Worm (Caenorhabditis elegans): ENCODE measurements around the gene grl-12.

grl-12 gene

ce11 chrV:8661241-8661954, 24.6 kb upstream of the grl-12 start (continued):
- no peak for TF ChIP-seq spr-1 (tag; optimal IDR thresholded peaks at IDR 0.05)
- TF ChIP-seq unc-62 (GFP tag; optimal IDR thresholded peaks at IDR 0.05 in 1 of 2) = peak; percentile 32 to 35
- TF ChIP-seq unc-62 (tag; optimal IDR thresholded peaks at IDR 0.05) = no peak
- TF ChIP-seq nhr-42 (GFP tag; IDR thresholded peaks at IDR 0.05) = no peak
- no peak for TF ChIP-seq zfp-3 (GFP tag; conservative IDR thresholded peaks at IDR 0.05)
- no peak for TF ChIP-seq attf-4 (tag; optimal IDR thresholded peaks at IDR 0.05)
- TF ChIP-seq ceh-82 (tag; optimal IDR thresholded peaks at IDR 0.05) = no peak
- TF ChIP-seq F44E2.7 (GFP tag; IDR thresholded peaks at IDR 0.05) = no peak
- no peak for TF ChIP-seq F10B5.3 (tag; optimal IDR thresholded peaks at IDR 0.05)
- TF ChIP-seq set-16 (GFP tag; IDR thresholded peaks at IDR 0.05) = peak; percentile 21; the same call in 1 of the 2 replicates
- no peak for TF ChIP-seq ceh-28 (tag; optimal IDR thresholded peaks at IDR 0.05)
- TF ChIP-seq hlh-30 (tag; optimal IDR thresholded peaks at IDR 0.05; ENCODE audit: insufficient read depth) = peak; percentile 84
- no peak for TF ChIP-seq lin-38 (GFP tag; IDR thresholded peaks at IDR 0.05)
- no peak for TF ChIP-seq F26F4.8 (GFP tag; conservative IDR thresholded peaks at IDR 0.05)
- TF ChIP-seq dmd-8 (GFP tag; IDR thresholded peaks at IDR 0.05) = no peak
- no peak for TF ChIP-seq R02D3.7 (tag; optimal IDR thresholded peaks at IDR 0.05)
- TF ChIP-seq lin-1 (GFP tag; IDR thresholded peaks at IDR 0.05) = peak; percentile 80; the same call in 1 of the 2 replicates
- TF ChIP-seq jun-1 (tag; optimal IDR thresholded peaks at IDR 0.05) = no peak
- no peak for TF ChIP-seq pha-4 (GFP tag; IDR thresholded peaks at IDR 0.05)
- TF ChIP-seq pha-4 (tag; optimal IDR thresholded peaks at IDR 0.05) = no peak
- no peak for TF ChIP-seq Y75B8A.6 (GFP tag; IDR thresholded peaks at IDR 0.05)
- TF ChIP-seq T26A8.4 (GFP tag; IDR thresholded peaks at IDR 0.05) = 0 out of 2 replicates have a peak, but pooled peaks have one; percentile 27
- no peak for TF ChIP-seq gei-8 (GFP tag; optimal IDR thresholded peaks at IDR 0.05)
- no peak for TF ChIP-seq lsy-2 (tag; optimal IDR thresholded peaks at IDR 0.05)
- peak; percentile 32; the same call in 1 of the 2 replicates for TF ChIP-seq hmg-1.1 (GFP tag; IDR thresholded peaks at IDR 0.05)
- TF ChIP-seq rbr-2 (tag; optimal IDR thresholded peaks at IDR 0.05) = no peak
- TF ChIP-seq zip-11 (GFP tag; IDR thresholded peaks at IDR 0.05) = no peak
- TF ChIP-seq aha-1 (tag) = no peak
- no peak for TF ChIP-seq dmd-9 (GFP tag; IDR thresholded peaks at IDR 0.05)
- TF ChIP-seq zfp-2 (tag; optimal IDR thresholded peaks at IDR 0.05) = no peak
- no peak for TF ChIP-seq unc-39 (tag; optimal IDR thresholded peaks at IDR 0.05)
- TF ChIP-seq snpc-1.2 (GFP tag; IDR thresholded peaks at IDR 0.05) = no peak
- TF ChIP-seq nhr-102 (tag; optimal IDR thresholded peaks at IDR 0.05) = peak; percentile 54
- TF ChIP-seq ces-1 (GFP tag; optimal IDR thresholded peaks at IDR 0.05) = no peak
- no peak for TF ChIP-seq nhr-76 (tag; optimal IDR thresholded peaks at IDR 0.05)
- no peak for TF ChIP-seq nhr-111 (GFP tag; optimal IDR thresholded peaks at IDR 0.05)
- TF ChIP-seq mep-1 (tag; optimal IDR thresholded peaks at IDR 0.05) = peak; percentile 47
- TF ChIP-seq madf-5 (GFP tag; IDR thresholded peaks at IDR 0.05) = no peak
- no peak for TF ChIP-seq lin-29 (GFP tag; IDR thresholded peaks at IDR 0.05)
- TF ChIP-seq F49E8.2 (tag; optimal IDR thresholded peaks at IDR 0.05; ENCODE audit: borderline replicate concordance) = no peak
- TF ChIP-seq cey-2 (tag; optimal IDR thresholded peaks at IDR 0.05; ENCODE audit: borderline replicate concordance, insufficient read depth) = no peak
- TF ChIP-seq mdt-29 (GFP tag; IDR thresholded peaks at IDR 0.05) = no peak
- TF ChIP-seq nhr-237 (tag; optimal IDR thresholded peaks at IDR 0.05) = no peak
- TF ChIP-seq saeg-2 (GFP tag; IDR thresholded peaks at IDR 0.05) = no peak
- no peak for TF ChIP-seq nhr-11 (tag; optimal IDR thresholded peaks at IDR 0.05)
- no peak for TF ChIP-seq zip-2 (tag; optimal IDR thresholded peaks at IDR 0.05)
- TF ChIP-seq daf-12 (tag; optimal IDR thresholded peaks at IDR 0.05) = no peak
- no peak for TF ChIP-seq ztf-7 (tag; optimal IDR thresholded peaks at IDR 0.05)
- TF ChIP-seq tag-97 (GFP tag; IDR thresholded peaks at IDR 0.05) = no peak
- no peak for TF ChIP-seq nhr-6 (tag; optimal IDR thresholded peaks at IDR 0.05)
- no peak for TF ChIP-seq ceh-62 (tag; optimal IDR thresholded peaks at IDR 0.05)
- TF ChIP-seq lir-3 (tag; optimal IDR thresholded peaks at IDR 0.05) = no peak
